Worm (Caenorhabditis elegans) whole organism, L3 larva: Measurements from ENCODE around the gene srh-104.

Experiments
- ceh-28 ChIP-seq: fragments of 150-350 bp; optimal IDR thresholded peaks from 2 replicates; lab custom pipeline; 2014; ENCODE audit warnings: missing biosample characterization, missing genetic modification reagents, missing genetic modification characterization
- lin-15B ChIP-seq: fragments of 150-350 bp; optimal IDR thresholded peaks from 2 replicates; lab custom pipeline; 2014; ENCODE audit warnings: missing biosample characterization, missing genetic modification characterization

DNA sequence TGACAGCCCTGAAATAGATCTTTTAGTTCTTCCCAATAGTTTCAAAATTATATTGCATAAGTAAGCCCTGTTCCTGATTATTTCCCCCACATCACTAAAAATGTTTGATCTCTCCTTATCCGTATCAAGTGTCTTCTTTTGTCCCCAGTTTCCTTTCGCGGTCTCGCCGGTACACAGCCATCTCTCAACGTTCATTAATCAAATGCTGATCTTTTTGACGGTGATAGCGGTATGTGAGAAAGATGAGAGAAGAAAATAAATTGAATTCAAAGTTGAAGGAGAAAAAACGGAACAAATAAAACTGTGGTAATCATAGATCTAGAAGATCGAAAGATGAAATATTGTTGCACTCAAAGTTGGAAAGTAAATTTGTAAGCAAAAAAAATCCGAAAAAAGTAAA lies 32.3 kb downstream of the srh-104 start:
- no peak for TF ChIP-seq lin-15B (tag; lab: Kevin White, UChicago)
- TF ChIP-seq ceh-28: no peak
